Worm (Caenorhabditis elegans): Measurements from ENCODE around the gene srbc-19.

Gene srbc-19

DNA sequence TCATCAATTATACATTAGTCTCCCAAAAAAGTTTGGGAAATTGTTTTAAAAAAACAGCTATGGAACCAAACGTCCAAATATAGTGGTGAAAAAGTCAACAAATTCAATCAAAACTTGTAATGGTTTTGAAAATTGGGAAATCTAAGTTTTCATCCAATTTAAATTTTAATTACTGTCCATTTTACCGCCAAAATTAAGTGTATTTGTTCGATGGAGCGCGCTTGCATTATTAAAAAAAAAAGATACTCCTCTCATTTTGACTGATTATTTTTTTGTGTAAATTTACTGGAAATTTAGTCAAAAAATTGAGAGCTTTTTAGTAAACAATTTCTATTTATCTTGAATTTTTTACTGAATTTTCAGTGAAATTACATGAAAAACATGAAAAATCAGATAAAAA lies 7.9 kb upstream of the srbc-19 start:
- TF ChIP-seq pes-1 (GFP tag; IDR thresholded peaks at IDR 0.05) (no peak), ets-7 (tag; optimal IDR thresholded peaks at IDR 0.05) (no peak)

DNA sequence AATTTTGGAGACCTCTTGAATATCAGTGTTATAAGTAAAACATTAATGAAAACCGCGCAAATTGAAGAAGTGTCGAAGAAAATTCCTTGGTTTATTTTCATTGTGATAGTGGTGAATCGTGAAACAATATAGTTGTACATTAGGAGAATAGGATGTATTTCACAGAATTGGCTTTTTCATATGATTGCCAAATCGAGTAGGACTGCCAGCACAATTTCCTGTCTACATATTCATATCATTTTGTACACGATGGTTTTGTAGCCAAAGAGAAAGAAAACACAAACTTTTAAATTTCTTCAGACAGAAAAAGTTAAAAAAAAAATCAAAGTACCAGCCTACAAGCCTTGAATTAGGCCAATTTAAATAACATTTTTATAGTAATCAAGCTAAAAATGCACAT lies 2.8 kb downstream of the srbc-19 start, which contains the start of gene str-255:
str-255 (minus strand) TSS at position 101 of the 400 bp plus-strand sequence.
- no peak for TF ChIP-seq ceh-13 (GFP tag; optimal IDR thresholded peaks at IDR 0.05)
- TF ChIP-seq aly-1 (tag; optimal IDR thresholded peaks at IDR 0.05) = no peak
- no peak for TF ChIP-seq B0310.2 (tag; optimal IDR thresholded peaks at IDR 0.05)
- TF ChIP-seq F13C5.2 (tag; optimal IDR thresholded peaks at IDR 0.05) = no peak
- TF ChIP-seq ceh-36 (tag; optimal IDR thresholded peaks at IDR 0.05) = no peak
- no peak for TF ChIP-seq hmg-4 (GFP tag; optimal IDR thresholded peaks at IDR 0.05)
- TF ChIP-seq hmbx-1 (tag; optimal IDR thresholded peaks at IDR 0.05) = no peak
- TF ChIP-seq pes-1 (GFP tag; IDR thresholded peaks at IDR 0.05) = no peak
- no peak for TF ChIP-seq tbx-37 (GFP tag; conservative IDR thresholded peaks at IDR 0.05)
- TF ChIP-seq ama-1 (optimal IDR thresholded peaks at IDR 0.05) = no peak
- TF ChIP-seq scrt-1 (GFP tag; IDR thresholded peaks at IDR 0.05) = no peak
- TF ChIP-seq sea-1 (GFP tag; conservative IDR thresholded peaks at IDR 0.05) = no peak
- TF ChIP-seq tbx-11 (GFP tag; IDR thresholded peaks at IDR 0.05) = no peak
- no peak for TF ChIP-seq ets-7 (tag; optimal IDR thresholded peaks at IDR 0.05)
- no peak for TF ChIP-seq flt-1 (GFP tag; IDR thresholded peaks at IDR 0.05)
- TF ChIP-seq tra-4 (tag; optimal IDR thresholded peaks at IDR 0.05) = no peak
- TF ChIP-seq hnd-1 (tag; optimal IDR thresholded peaks at IDR 0.05) = no peak

DNA sequence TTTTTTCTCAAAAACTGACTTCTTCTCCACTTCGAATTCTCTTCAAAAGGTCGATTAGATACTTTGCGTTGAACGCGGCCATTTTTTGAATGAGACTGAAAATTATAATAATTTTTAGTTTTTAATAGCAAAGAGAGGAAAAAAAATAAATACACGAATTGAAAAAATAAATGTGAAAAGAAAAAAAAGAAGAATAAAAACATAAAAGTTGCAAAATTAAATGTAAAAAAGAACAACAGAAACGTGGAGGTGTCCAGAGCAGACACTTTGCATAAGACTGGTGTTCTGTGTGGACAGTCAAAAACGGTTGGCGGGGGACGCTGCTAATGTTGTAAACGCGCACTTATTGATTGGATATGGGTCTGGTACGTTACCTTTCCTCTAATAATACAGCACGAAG lies 7.2 kb downstream of the srbc-19 start, which contains the start of gene C45H4.14:
C45H4.14 (minus strand) TSS at position 101 of the 400 bp plus-strand sequence.
- no peak for TF ChIP-seq aly-1 (tag; optimal IDR thresholded peaks at IDR 0.05)

DNA sequence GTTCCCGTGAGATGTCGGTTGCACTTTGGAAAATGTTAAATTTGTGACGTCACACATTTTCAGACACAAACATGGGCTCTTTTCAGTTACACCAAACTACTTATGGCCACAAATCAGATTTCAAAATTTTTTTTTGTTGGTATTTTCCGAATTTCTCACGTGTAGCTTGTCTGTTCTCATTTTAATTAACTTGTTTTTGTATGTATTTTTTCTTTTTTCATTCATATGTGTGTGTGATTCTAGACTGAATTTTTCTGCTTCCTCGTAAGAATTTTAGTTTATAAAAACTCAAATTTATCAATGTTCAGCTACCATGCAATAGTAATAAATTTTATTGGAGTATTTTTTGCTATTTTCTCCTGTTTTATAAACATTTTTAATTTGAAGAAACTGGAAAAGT lies 9.7 kb downstream of the srbc-19 start, which contains the start of gene srbc-22:
srbc-22 (plus strand) TSS at position 301 of the 400 bp plus-strand sequence.
- TF ChIP-seq flt-1 (GFP tag; IDR thresholded peaks at IDR 0.05) (no peak), ceh-36 (tag; optimal IDR thresholded peaks at IDR 0.05) (no peak), hmbx-1 (tag; optimal IDR thresholded peaks at IDR 0.05) (no peak), aly-1 (tag; optimal IDR thresholded peaks at IDR 0.05) (no peak), ama-1 (optimal IDR thresholded peaks at IDR 0.05) (no peak), hmg-4 (GFP tag; optimal IDR thresholded peaks at IDR 0.05) (no peak), ceh-13 (GFP tag; optimal IDR thresholded peaks at IDR 0.05) (no peak), scrt-1 (GFP tag; IDR thresholded peaks at IDR 0.05) (no peak), tbx-11 (GFP tag; IDR thresholded peaks at IDR 0.05) (no peak), tbx-37 (GFP tag; conservative IDR thresholded peaks at IDR 0.05) (no peak), hnd-1 (tag; optimal IDR thresholded peaks at IDR 0.05) (no peak), sea-1 (GFP tag; conservative IDR thresholded peaks at IDR 0.05) (no peak), B0310.2 (tag; optimal IDR thresholded peaks at IDR 0.05) (no peak), F13C5.2 (tag; optimal IDR thresholded peaks at IDR 0.05) (no peak), ets-7 (tag; optimal IDR thresholded peaks at IDR 0.05) (no peak)

DNA sequence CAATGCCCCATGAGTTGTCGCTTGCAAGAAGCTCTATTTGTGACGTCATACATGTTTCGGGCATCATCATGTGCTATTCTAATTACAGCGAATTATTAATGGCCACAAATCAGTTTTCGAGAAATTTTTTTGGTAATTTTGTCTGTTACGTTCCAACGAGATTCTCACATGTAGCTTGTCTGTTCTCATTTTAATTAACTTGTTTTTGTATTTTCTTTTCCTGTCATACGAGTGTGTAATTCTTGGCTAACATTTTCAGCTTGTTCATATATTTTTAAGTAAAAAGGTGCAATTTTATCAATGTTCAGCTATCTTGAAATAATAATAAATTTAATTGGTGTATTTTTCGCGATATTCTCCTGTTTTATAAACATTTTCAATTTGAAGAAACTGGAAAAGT lies 11.3 kb downstream of the srbc-19 start, which contains the start of gene srbc-21:
srbc-21 (plus strand) TSS at position 301 of the 400 bp plus-strand sequence.
- TF ChIP-seq aly-1 (tag; optimal IDR thresholded peaks at IDR 0.05) (no peak), tra-4 (tag; optimal IDR thresholded peaks at IDR 0.05) (no peak), ceh-36 (tag; optimal IDR thresholded peaks at IDR 0.05) (no peak), ama-1 (optimal IDR thresholded peaks at IDR 0.05) (no peak), ceh-13 (GFP tag; optimal IDR thresholded peaks at IDR 0.05) (no peak), sea-1 (GFP tag; conservative IDR thresholded peaks at IDR 0.05) (no peak), F13C5.2 (tag; optimal IDR thresholded peaks at IDR 0.05) (no peak), pes-1 (GFP tag; IDR thresholded peaks at IDR 0.05) (no peak), hnd-1 (tag; optimal IDR thresholded peaks at IDR 0.05) (no peak), hmbx-1 (tag; optimal IDR thresholded peaks at IDR 0.05) (no peak), flt-1 (GFP tag; IDR thresholded peaks at IDR 0.05) (no peak)

DNA sequence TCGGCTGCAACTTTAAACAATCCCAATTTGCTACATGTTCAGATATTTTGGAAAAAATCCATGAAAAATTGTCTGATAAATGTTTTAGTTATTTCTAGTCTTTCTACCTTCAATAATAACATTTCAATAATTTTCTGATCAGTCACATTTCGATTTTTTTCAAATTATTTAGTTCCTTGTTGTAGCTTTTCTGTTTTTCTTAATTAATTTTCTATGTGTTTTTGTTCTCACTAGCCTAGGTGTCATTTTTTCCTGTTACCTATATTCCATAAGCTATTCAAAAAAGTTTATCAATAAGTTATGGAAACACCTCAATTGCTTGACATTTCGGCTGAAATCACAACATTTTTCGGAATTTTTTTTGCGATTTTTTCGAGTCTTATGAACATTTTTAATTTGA lies 13.3 kb downstream of the srbc-19 start, which contains the start of gene srbc-23:
srbc-23 (plus strand) TSS at position 301 of the 400 bp plus-strand sequence.
- TF ChIP-seq flt-1 (GFP tag; IDR thresholded peaks at IDR 0.05) (no peak), B0310.2 (tag; optimal IDR thresholded peaks at IDR 0.05) (no peak), hmg-4 (GFP tag; optimal IDR thresholded peaks at IDR 0.05) (no peak), pes-1 (GFP tag; IDR thresholded peaks at IDR 0.05) (no peak), ceh-36 (tag; optimal IDR thresholded peaks at IDR 0.05) (no peak), ama-1 (optimal IDR thresholded peaks at IDR 0.05) (no peak), ets-7 (tag; optimal IDR thresholded peaks at IDR 0.05) (no peak), scrt-1 (GFP tag; IDR thresholded peaks at IDR 0.05) (no peak), tbx-11 (GFP tag; IDR thresholded peaks at IDR 0.05) (no peak), aly-1 (tag; optimal IDR thresholded peaks at IDR 0.05) (no peak), tbx-37 (GFP tag; conservative IDR thresholded peaks at IDR 0.05) (no peak), hmbx-1 (tag; optimal IDR thresholded peaks at IDR 0.05) (no peak), F13C5.2 (tag; optimal IDR thresholded peaks at IDR 0.05) (no peak), tra-4 (tag; optimal IDR thresholded peaks at IDR 0.05) (no peak), ceh-13 (GFP tag; optimal IDR thresholded peaks at IDR 0.05) (no peak), sea-1 (GFP tag; conservative IDR thresholded peaks at IDR 0.05) (no peak)

DNA sequence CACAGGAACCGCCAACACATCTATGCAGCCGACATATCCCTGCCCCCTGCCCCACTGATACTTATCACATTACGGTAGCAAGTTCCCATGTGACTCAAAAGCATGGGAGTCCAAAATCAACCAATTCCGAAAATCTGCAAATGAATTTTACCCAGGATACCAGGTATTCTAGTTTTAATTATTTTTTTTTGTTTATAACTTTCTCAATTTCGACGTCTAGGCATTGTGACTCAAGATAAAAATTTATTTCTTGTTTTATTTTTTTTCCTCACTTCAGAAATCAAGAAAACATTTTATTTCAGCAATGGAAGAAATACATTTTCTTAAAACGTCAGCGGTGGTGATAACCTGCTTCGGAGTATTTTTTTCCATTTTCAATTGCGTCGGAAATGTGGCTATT lies 15.1 kb downstream of the srbc-19 start, which contains the start of gene srbc-24:
srbc-24 (plus strand) TSS at position 301 of the 400 bp plus-strand sequence.
- TF ChIP-seq F13C5.2 (tag; optimal IDR thresholded peaks at IDR 0.05) = no peak
- no peak for TF ChIP-seq ama-1 (optimal IDR thresholded peaks at IDR 0.05)
- TF ChIP-seq ceh-36 (tag; optimal IDR thresholded peaks at IDR 0.05) = no peak
- no peak for TF ChIP-seq flt-1 (GFP tag; IDR thresholded peaks at IDR 0.05)
- TF ChIP-seq hmg-4 (GFP tag; optimal IDR thresholded peaks at IDR 0.05) = no peak
- no peak for TF ChIP-seq hmbx-1 (tag; optimal IDR thresholded peaks at IDR 0.05)
- no peak for TF ChIP-seq scrt-1 (GFP tag; IDR thresholded peaks at IDR 0.05)
- no peak for TF ChIP-seq ceh-13 (GFP tag; optimal IDR thresholded peaks at IDR 0.05)

DNA sequence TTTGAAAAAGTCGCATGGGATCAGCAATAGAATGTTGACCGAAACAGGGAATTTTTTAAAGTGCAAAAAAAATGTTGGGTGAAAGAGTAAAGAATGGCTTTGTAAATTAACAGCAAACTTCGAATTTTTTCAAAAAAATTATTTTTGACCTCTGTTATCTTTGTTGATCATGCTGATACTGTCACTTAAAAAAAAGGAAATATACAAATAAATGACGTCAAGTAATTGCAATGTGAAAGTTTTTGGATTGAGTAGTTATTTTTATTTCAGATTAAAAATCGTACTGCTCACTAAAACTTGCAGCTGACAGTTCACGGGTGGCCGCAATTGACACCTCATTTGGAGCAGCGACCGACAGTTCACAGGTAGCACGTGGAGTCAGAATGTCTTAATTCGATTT lies 15.7 kb downstream of the srbc-19 start, which contains the start of gene C45H4.13:
C45H4.13 (minus strand) TSS at position 101 of the 400 bp plus-strand sequence.
- TF ChIP-seq hmbx-1 (tag; optimal IDR thresholded peaks at IDR 0.05) = no peak

All from whole organism, early embryonic.